Fruit fly (Drosophila melanogaster) whole organism, embryonic: Measurements from ENCODE around the gene Hn.
A peak's percentile ranks its signal among the peaks of the same experiment; 100 is the strongest.

Source experiments
- Ada2b ChIP-seq: fragments of 200-800 bp; sonication (Bioruptor generic); IDR thresholded peaks from 2 replicates; pipeline ENCODE4 v1.3.6; 2022; ENCODE audit warnings: missing biosample characterization, missing genetic modification characterization
- Adf1 ChIP-seq: fragments of 200-800 bp; sonication (Bioruptor generic); IDR thresholded peaks from 2 replicates; pipeline ENCODE4 v1.3.6; 2022; ENCODE audit warnings: missing biosample characterization, missing genetic modification characterization
- BEAF-32 ChIP-seq: fragments of 200-800 bp; sonication (Bioruptor generic); optimal IDR thresholded peaks from 3 replicates; lab custom pipeline; 2017; ENCODE audit warnings: missing biosample characterization, missing genetic modification characterization, mild to moderate bottlenecking, moderate library complexity, missing genetic modification reagents
- Bteb2 ChIP-seq: fragments of 200-800 bp; sonication (Bioruptor generic); optimal IDR thresholded peaks from 2 replicates; lab custom pipeline; 2016; ENCODE audit warnings: missing biosample characterization, missing genetic modification characterization
- CG10366 ChIP-seq: fragments of 200-800 bp; sonication (Bioruptor generic); IDR thresholded peaks from 2 replicates; pipeline ENCODE4 v1.3.6; 2022; ENCODE audit warnings: missing biosample characterization, missing genetic modification characterization
- CG10543 ChIP-seq: fragments of 200-800 bp; sonication (Bioruptor generic); optimal IDR thresholded peaks from 3 replicates; lab custom pipeline; 2017; ENCODE audit warnings: missing biosample characterization, mild to moderate bottlenecking, missing genetic modification characterization, moderate library complexity
- CG11093 ChIP-seq: fragments of 200-800 bp; sonication (Bioruptor generic); IDR thresholded peaks from 3 replicates; pipeline ENCODE4 v1.3.6; 2022; ENCODE audit warnings: missing biosample characterization, missing genetic modification characterization
- CG11398 ChIP-seq: fragments of 200-800 bp; sonication (Bioruptor generic); optimal IDR thresholded peaks from 2 replicates; lab custom pipeline; 2016; ENCODE audit warnings: missing biosample characterization, missing genetic modification characterization
- CG12155 ChIP-seq: fragments of 200-800 bp; sonication (Bioruptor generic); optimal IDR thresholded peaks from 3 replicates; lab custom pipeline; 2016; ENCODE audit warnings: missing biosample characterization, missing genetic modification characterization
- CG13624 ChIP-seq: fragments of 200-800 bp; sonication (Bioruptor generic); optimal IDR thresholded peaks from 2 replicates; lab custom pipeline; 2016; ENCODE audit warnings: missing biosample characterization, missing genetic modification characterization
- CG14014 ChIP-seq: fragments of 200-800 bp; sonication (Bioruptor generic); IDR thresholded peaks from 2 replicates; pipeline ENCODE4 v1.3.6; 2022; ENCODE audit warnings: missing biosample characterization, missing genetic modification characterization
- CG16863 ChIP-seq: fragments of 200-800 bp; sonication (Bioruptor generic); optimal IDR thresholded peaks from 3 replicates; lab custom pipeline; 2016; ENCODE audit warnings: missing biosample characterization, missing genetic modification characterization
- CG18619 ChIP-seq: fragments of 200-800 bp; sonication (Bioruptor generic); optimal IDR thresholded peaks from 3 replicates; lab custom pipeline; 2017; ENCODE audit warnings: missing biosample characterization, mild to moderate bottlenecking, missing genetic modification characterization
- CG2120 ChIP-seq: fragments of 200-800 bp; sonication (Bioruptor generic); optimal IDR thresholded peaks from 3 replicates; lab custom pipeline; 2016; ENCODE audit warnings: missing biosample characterization, missing genetic modification characterization
- CG31224 ChIP-seq: fragments of 200-800 bp; sonication (Bioruptor generic); IDR thresholded peaks from 2 replicates; pipeline ENCODE4 v1.3.6; 2022; ENCODE audit warnings: missing biosample characterization, missing genetic modification characterization
- CG32532 ChIP-seq: fragments of 200-800 bp; sonication (Bioruptor generic); IDR thresholded peaks from 2 replicates; pipeline ENCODE4 v1.3.6; 2022; ENCODE audit warnings: missing biosample characterization, missing genetic modification characterization
- CG34224 ChIP-seq: fragments of 200-800 bp; sonication (Bioruptor generic); IDR thresholded peaks from 3 replicates; pipeline ENCODE4 v1.3.6; 2022; ENCODE audit warnings: missing biosample characterization, missing genetic modification characterization; ENCODE audit not compliant: partially characterized antibody
- CG34376 ChIP-seq: fragments of 200-800 bp; sonication (Bioruptor generic); optimal IDR thresholded peaks from 2 replicates; lab custom pipeline; 2018; ENCODE audit warnings: missing biosample characterization, mild to moderate bottlenecking, missing genetic modification characterization
- CG7357 ChIP-seq: fragments of 200-800 bp; sonication (Bioruptor generic); IDR thresholded peaks from 3 replicates; pipeline ENCODE4 v1.3.6; 2022; ENCODE audit warnings: missing biosample characterization, missing genetic modification characterization
- CG9727 ChIP-seq: fragments of 200-800 bp; sonication (Bioruptor generic); optimal IDR thresholded peaks from 3 replicates; lab custom pipeline; 2017; ENCODE audit warnings: missing biosample characterization, mild to moderate bottlenecking, missing genetic modification characterization
- CG9817 ChIP-seq: fragments of 200-800 bp; sonication (Bioruptor generic); optimal IDR thresholded peaks from 2 replicates; lab custom pipeline; 2018; ENCODE audit warnings: missing biosample characterization, mild to moderate bottlenecking, missing genetic modification characterization, moderate library complexity
- CG9932 ChIP-seq: fragments of 200-800 bp; sonication (Bioruptor generic); IDR thresholded peaks from 2 replicates; pipeline ENCODE4 v1.3.6; 2022; ENCODE audit warnings: missing biosample characterization, missing genetic modification characterization
- D ChIP-seq, 2 experiments: fragments of 200-800 bp in 1 of 2; fragments of >200 bp in 1 of 2; sonication (Bioruptor generic) in 1 of 2; optimal IDR thresholded peaks; 2 replicates in 1 of 2; 3 replicates in 1 of 2; lab custom pipeline; 2017; ENCODE audit warnings: mild to moderate bottlenecking in 1 of 2, missing biosample characterization in 1 of 2, missing genetic modification characterization in 1 of 2, missing genetic modification reagents in 1 of 2
- Ets65A ChIP-seq: fragments of 200-800 bp; sonication (Bioruptor generic); peaks from one replicate; lab custom pipeline; 2016; ENCODE audit warnings: missing biosample characterization, missing genetic modification characterization
- Hmr ChIP-seq: fragments of 200-800 bp; sonication (Bioruptor generic); optimal IDR thresholded peaks from 3 replicates; lab custom pipeline; 2017; ENCODE audit warnings: mild to moderate bottlenecking, missing biosample characterization, missing genetic modification reagents, missing genetic modification characterization
- Med ChIP-seq: fragments of 200-800 bp; sonication (Bioruptor generic); peaks from one replicate; lab custom pipeline; 2016; ENCODE audit warnings: missing biosample characterization, missing genetic modification characterization, mild to moderate bottlenecking, inconsistent platforms, moderate library complexity
- Mes4 ChIP-seq: fragments of 200-800 bp; sonication (Bioruptor generic); optimal IDR thresholded peaks from 2 replicates; lab custom pipeline; 2016; ENCODE audit warnings: missing biosample characterization, missing genetic modification characterization
- Myb ChIP-seq: fragments of 200-800 bp; sonication (Bioruptor generic); optimal IDR thresholded peaks from 2 replicates; lab custom pipeline; 2016; ENCODE audit warnings: missing biosample characterization, missing genetic modification characterization
- NFAT ChIP-seq: fragments of 200-800 bp; sonication (Bioruptor generic); IDR thresholded peaks from 2 replicates; pipeline ENCODE4 v1.3.6; 2022; ENCODE audit warnings: missing biosample characterization, missing genetic modification characterization
- NfI ChIP-seq: fragments of 200-800 bp; sonication (Bioruptor generic); optimal IDR thresholded peaks from 3 replicates; lab custom pipeline; 2018; ENCODE audit warnings: missing biosample characterization, mild to moderate bottlenecking, missing genetic modification characterization, moderate library complexity
- Spps ChIP-seq: fragments of 200-800 bp; sonication (Bioruptor generic); optimal IDR thresholded peaks from 2 replicates; lab custom pipeline; 2018; ENCODE audit warnings: missing biosample characterization, mild to moderate bottlenecking, missing genetic modification characterization
- bcd ChIP-seq: fragments of 200-800 bp; sonication (Bioruptor generic); optimal IDR thresholded peaks from 2 replicates; lab custom pipeline; 2017; ENCODE audit warnings: missing biosample characterization, mild to moderate bottlenecking, missing genetic modification characterization
- bsh ChIP-seq, 2 experiments: fragments of 200-800 bp; sonication (Bioruptor generic); optimal IDR thresholded peaks; 2 replicates each; lab custom pipeline; 2017 to 2018; ENCODE audit warnings: mild to moderate bottlenecking in 2 of 2, missing biosample characterization in 2 of 2, missing genetic modification characterization in 2 of 2, moderate library complexity in 1 of 2
- caup ChIP-seq: fragments of 200-800 bp; sonication (Bioruptor generic); optimal IDR thresholded peaks from 3 replicates; lab custom pipeline; 2017; ENCODE audit warnings: missing biosample characterization, mild to moderate bottlenecking, missing genetic modification characterization, moderate library complexity; ENCODE audit not compliant: severe bottlenecking
- chif ChIP-seq, 2 experiments: fragments of 200-800 bp; sonication (Bioruptor generic); optimal IDR thresholded peaks; 3 replicates each; lab custom pipeline; 2016; ENCODE audit warnings: missing biosample characterization in 2 of 2, missing genetic modification characterization in 2 of 2
- crc ChIP-seq: fragments of 200-800 bp; sonication (Bioruptor generic); optimal IDR thresholded peaks from 2 replicates; lab custom pipeline; 2016; ENCODE audit warnings: missing biosample characterization, missing genetic modification characterization
- croc ChIP-seq: fragments of 200-800 bp; sonication (Bioruptor generic); conservative IDR thresholded peaks from 3 replicates; pipeline ENCODE4 v1.3.6; 2022; ENCODE audit warnings: missing biosample characterization, missing genetic modification characterization
- lab ChIP-seq: fragments of 200-800 bp; sonication (Bioruptor generic); optimal IDR thresholded peaks from 3 replicates; lab custom pipeline; 2017; ENCODE audit warnings: missing biosample characterization, missing genetic modification characterization, mild to moderate bottlenecking, moderate library complexity, missing genetic modification reagents
- lilli ChIP-seq: fragments of 200-800 bp; sonication (Bioruptor generic); optimal IDR thresholded peaks from 3 replicates; lab custom pipeline; 2016; ENCODE audit warnings: missing biosample characterization, missing genetic modification characterization
- lmd ChIP-seq: fragments of 200-800 bp; sonication (Bioruptor generic); IDR thresholded peaks from 2 replicates; pipeline ENCODE4 v1.3.6; 2022; ENCODE audit warnings: missing biosample characterization, missing genetic modification characterization
- luna ChIP-seq: fragments of 200-800 bp; sonication (Bioruptor generic); optimal IDR thresholded peaks from 2 replicates; lab custom pipeline; 2016; ENCODE audit warnings: missing biosample characterization, missing genetic modification characterization
- ro ChIP-seq: fragments of 200-800 bp; sonication (Bioruptor generic); IDR thresholded peaks from 2 replicates; pipeline ENCODE4 v1.3.6; 2022; ENCODE audit warnings: missing biosample characterization, missing genetic modification characterization
- row ChIP-seq: fragments of 200-800 bp; sonication (Bioruptor generic); IDR thresholded peaks from 3 replicates; pipeline ENCODE4 v1.3.6; 2022; ENCODE audit warnings: missing biosample characterization, missing genetic modification characterization
- sens ChIP-seq: fragments of 200-800 bp; sonication (Bioruptor generic); peaks from one replicate; lab custom pipeline; 2016; ENCODE audit warnings: missing biosample characterization, missing genetic modification characterization
- slbo ChIP-seq: fragments of 200-800 bp; sonication (Bioruptor generic); IDR thresholded peaks from 2 replicates; pipeline ENCODE4 v1.3.6; 2022; ENCODE audit warnings: missing biosample characterization, missing genetic modification characterization
- stc ChIP-seq: fragments of 200-800 bp; sonication (Bioruptor generic); IDR thresholded peaks from 2 replicates; pipeline ENCODE4 v1.3.6; 2022; ENCODE audit warnings: missing biosample characterization, missing genetic modification characterization
- ttk ChIP-seq: fragments of 200-800 bp; sonication (Bioruptor generic); IDR thresholded peaks from 2 replicates; pipeline ENCODE4 v2.1.2; 2022; ENCODE audit warnings: missing biosample characterization, missing genetic modification characterization
- zfh2 ChIP-seq: fragments of 200-800 bp; sonication (Bioruptor generic); optimal IDR thresholded peaks from 2 replicates; lab custom pipeline; 2016; ENCODE audit warnings: missing biosample characterization, missing genetic modification characterization

The Hn gene

DNA sequence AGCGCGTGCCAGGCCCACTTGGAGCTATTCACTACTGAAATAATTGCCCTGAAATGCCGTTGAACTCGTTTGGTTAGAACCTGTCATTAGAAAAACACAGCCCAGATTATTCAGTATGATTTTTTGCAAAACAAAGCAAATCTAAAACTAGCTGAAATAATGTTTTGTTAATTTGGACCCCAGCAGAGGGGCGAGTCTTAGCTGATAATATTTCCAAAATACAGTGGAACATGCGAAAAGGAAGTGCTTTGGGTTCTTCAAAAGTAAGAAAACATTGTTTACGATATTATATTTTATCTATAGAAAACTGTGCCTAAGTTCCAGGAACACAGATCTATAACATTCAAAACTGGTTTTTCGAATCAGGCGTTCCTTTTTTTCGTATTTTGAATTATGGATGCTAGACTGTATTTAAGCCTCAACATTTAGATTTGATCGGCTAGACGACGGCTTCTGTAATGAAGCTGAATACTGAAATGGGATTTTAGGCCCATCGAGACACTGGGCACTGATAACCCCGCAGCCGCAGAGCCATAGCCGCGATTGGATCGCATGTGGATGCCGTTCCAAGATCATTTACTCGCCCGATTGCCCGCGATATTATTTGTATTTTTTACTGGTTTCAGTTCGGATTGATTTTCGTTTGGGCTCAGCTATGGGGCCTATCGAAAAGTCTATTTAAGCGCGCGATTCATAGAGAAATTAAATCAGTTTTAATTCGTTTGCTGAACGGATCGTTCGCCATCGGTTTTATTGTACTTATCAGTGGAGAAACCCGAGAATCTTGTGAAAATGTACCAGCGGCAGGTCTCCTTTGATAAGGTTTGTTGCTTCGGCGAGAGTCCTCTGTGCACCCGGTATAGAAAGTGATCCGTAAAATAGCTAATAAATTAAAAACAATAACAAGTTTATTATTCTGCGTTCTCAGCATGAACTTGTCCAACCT is at the start of gene Hn:
TSS of gene Hn (plus strand) at position 619 of the 946 bp plus-strand sequence.
- TF ChIP-seq CG34224, result peak; percentile 20; the same call in 1 of the 3 replicates
- 0 out of 2 replicates have a peak, but pooled peaks have one; percentile 8 for TF ChIP-seq Ada2b (GFP tag; lab: Robert Waterston, UW)
- TF ChIP-seq stc (GFP tag; lab: Robert Waterston, UW), result no peak
- peak; percentile 20; the same call in 1 of the 2 replicates for TF ChIP-seq CG10366 (GFP tag; lab: Robert Waterston, UW)
- peak; percentile 4 for TF ChIP-seq zfh2 (GFP tag; lab: Kevin White, UChicago)
- TF ChIP-seq Bteb2, result peak; percentile 2
- peak; percentile 23 for TF ChIP-seq CG9817
- TF ChIP-seq CG32532, result peak; percentile 64; the same call in 1 of the 2 replicates
- peak; percentile 24; the same call in 1 of the 2 replicates for TF ChIP-seq Adf1
- no peak for TF ChIP-seq BEAF-32 (GFP tag; lab: Kevin White, UChicago)
- peak; percentile 23 for TF ChIP-seq bcd (GFP tag; lab: Kevin White, UChicago)
- no peak for TF ChIP-seq chif (GFP tag; optimal IDR thresholded peaks at IDR 0.05; lab: Kevin White, UChicago)
- peak; percentile 78 for TF ChIP-seq CG2120 (GFP tag; lab: Kevin White, UChicago)
- no peak for TF ChIP-seq CG18619
- no peak for TF ChIP-seq crc
- TF ChIP-seq Ets65A (GFP tag; lab: Kevin White, UChicago), result peak; percentile 21
- peak; percentile 20 for TF ChIP-seq CG10543 (GFP tag; lab: Kevin White, UChicago)
- no peak for TF ChIP-seq D (optimal IDR thresholded peaks at IDR 0.05; lab: Kevin White, UChicago)
- TF ChIP-seq D (GFP tag; optimal IDR thresholded peaks at IDR 0.05; lab: Kevin White, UChicago), result no peak
- peak; percentile 80 for TF ChIP-seq CG9932
- TF ChIP-seq slbo (GFP tag; lab: Robert Waterston, UW), result peak; percentile 69
- TF ChIP-seq caup (GFP tag; lab: Kevin White, UChicago), result peak; percentile 4
- peak; percentile 76 for TF ChIP-seq sens (GFP tag; lab: Kevin White, UChicago)
- peak; percentile 18 for TF ChIP-seq Myb (GFP tag; lab: Kevin White, UChicago)
- peak; percentile 12 for TF ChIP-seq CG12155 (GFP tag; lab: Kevin White, UChicago)
- no peak for TF ChIP-seq Mes4 (GFP tag; lab: Kevin White, UChicago)
- TF ChIP-seq ttk (GFP tag; lab: Robert Waterston, UW), result no peak
- TF ChIP-seq lab (GFP tag; lab: Kevin White, UChicago), result peak; percentile 19
- TF ChIP-seq NfI (GFP tag; lab: Kevin White, UChicago), result no peak
- TF ChIP-seq bsh (GFP tag; optimal IDR thresholded peaks at IDR 0.05; lab: Kevin White, UChicago), result no peak
- peak; percentile 17 for TF ChIP-seq lilli (GFP tag; lab: Kevin White, UChicago)
- TF ChIP-seq CG13624 (GFP tag; lab: Kevin White, UChicago), result peak; percentile 18
- peak; percentile 22; the same call in 1 of the 2 replicates for TF ChIP-seq CG14014 (GFP tag; lab: Robert Waterston, UW)
- TF ChIP-seq croc (GFP tag; lab: Robert Waterston, UW), result no peak
- peak; percentile 86 for TF ChIP-seq CG34376 (GFP tag; lab: Kevin White, UChicago)
- no peak for TF ChIP-seq CG31224
- no peak for TF ChIP-seq Spps (tag; lab: Kevin White, UChicago)
- TF ChIP-seq Hmr (GFP tag; lab: Kevin White, UChicago), result peak; percentile 26
- TF ChIP-seq CG16863 (GFP tag; lab: Kevin White, UChicago), result no peak
- TF ChIP-seq luna, result peak; percentile 12
- peak; percentile 39; the same call in 2 of the 3 replicates for TF ChIP-seq row (GFP tag; lab: Robert Waterston, UW)
- TF ChIP-seq CG9727 (GFP tag; lab: Kevin White, UChicago), result no peak
- TF ChIP-seq CG11093, result no peak
- TF ChIP-seq lmd (GFP tag; lab: Robert Waterston, UW), result peak; percentile 39; the same call in 1 of the 2 replicates
- no peak for TF ChIP-seq CG11398 (GFP tag; lab: Kevin White, UChicago)
- TF ChIP-seq CG7357 (GFP tag; lab: Robert Waterston, UW), result no peak
- 0 out of 2 replicates have a peak, but pooled peaks have one; percentile 45 for TF ChIP-seq NFAT (GFP tag; lab: Robert Waterston, UW)
- TF ChIP-seq Med (GFP tag; lab: Kevin White, UChicago), result peak; percentile 83
- no peak for TF ChIP-seq ro (GFP tag; lab: Robert Waterston, UW)
